Worm (Caenorhabditis elegans) whole organism, L2 larva: ENCODE measurements around the gene str-168.
A peak's percentile ranks its signal among the peaks of the same experiment; 100 is the strongest.

Experiments
- C34F6.9 ChIP-seq: fragments of 150-350 bp; optimal IDR thresholded peaks from 2 replicates; lab custom pipeline; 2014; ENCODE audit warnings: missing biosample characterization, missing genetic modification characterization
- F13H6.1 ChIP-seq: sonication (generic microtip); optimal IDR thresholded peaks from 2 replicates; lab custom pipeline; 2016; ENCODE audit warnings: missing genetic modification characterization, missing compliant biosample characterization
- Y55F3AM.14 ChIP-seq: fragments of 200-800 bp; sonication (Bioruptor generic); optimal IDR thresholded peaks from 2 replicates; lab custom pipeline; 2018; ENCODE audit warnings: mild to moderate bottlenecking, missing genetic modification characterization, missing compliant biosample characterization
- ZK546.5 ChIP-seq: sonication (generic microtip); optimal IDR thresholded peaks from 2 replicates; lab custom pipeline; 2017; ENCODE audit warnings: missing biosample characterization, missing genetic modification characterization
- alr-1 ChIP-seq: fragments of 150-350 bp; optimal IDR thresholded peaks from 2 replicates; lab custom pipeline; 2014; ENCODE audit warnings: missing biosample characterization, missing genetic modification characterization
- ama-1 ChIP-seq: fragments of 150-350 bp; optimal IDR thresholded peaks from 2 replicates; lab custom pipeline; 2018; ENCODE audit warnings: inconsistent platforms
- blmp-1 ChIP-seq: sonication (generic microtip); optimal IDR thresholded peaks from 2 replicates; lab custom pipeline; 2017; ENCODE audit warnings: missing genetic modification characterization, mild to moderate bottlenecking, missing compliant biosample characterization, antibody characterized with exemption, moderate library complexity; ENCODE audit not compliant: insufficient read depth
- ceh-16 ChIP-seq: fragments of 150-350 bp; optimal IDR thresholded peaks from 2 replicates; lab custom pipeline; 2014; ENCODE audit warnings: missing biosample characterization, missing genetic modification characterization
- ceh-82 ChIP-seq: fragments of 150-350 bp; optimal IDR thresholded peaks from 2 replicates; lab custom pipeline; 2014; ENCODE audit warnings: missing biosample characterization, missing genetic modification characterization
- crh-2 ChIP-seq: sonication (generic microtip); optimal IDR thresholded peaks from 2 replicates; lab custom pipeline; 2017; ENCODE audit warnings: missing biosample characterization, missing genetic modification characterization
- dmd-4 ChIP-seq: sonication (generic microtip); optimal IDR thresholded peaks from 2 replicates; lab custom pipeline; 2017; ENCODE audit warnings: missing biosample characterization, missing genetic modification characterization
- egl-27 ChIP-seq: sonication (generic microtip); optimal IDR thresholded peaks from 3 replicates; lab custom pipeline; 2017; ENCODE audit warnings: missing biosample characterization, missing genetic modification reagents, missing genetic modification characterization
- elt-1 ChIP-seq: fragments of 150-350 bp; optimal IDR thresholded peaks from 2 replicates; lab custom pipeline; 2014; ENCODE audit warnings: missing biosample characterization, missing genetic modification characterization
- elt-3 ChIP-seq: sonication (generic microtip); optimal IDR thresholded peaks from 2 replicates; lab custom pipeline; 2017; ENCODE audit warnings: missing biosample characterization, missing genetic modification characterization
- fos-1 ChIP-seq: fragments of 150-350 bp; optimal IDR thresholded peaks from 2 replicates; lab custom pipeline; 2014; ENCODE audit warnings: missing biosample characterization, missing genetic modification characterization
- lin-13 ChIP-seq: fragments of 150-350 bp; optimal IDR thresholded peaks from 2 replicates; lab custom pipeline; 2014; ENCODE audit warnings: missing biosample characterization, missing genetic modification reagents, missing genetic modification characterization
- mab-5 ChIP-seq: fragments of 150-350 bp; optimal IDR thresholded peaks from 2 replicates; lab custom pipeline; 2014; ENCODE audit warnings: missing biosample characterization, missing genetic modification characterization
- mbf-1 ChIP-seq: sonication (generic microtip); optimal IDR thresholded peaks from 2 replicates; lab custom pipeline; 2017; ENCODE audit warnings: missing biosample characterization, missing genetic modification characterization
- mdl-1 ChIP-seq, 2 experiments: fragments of 150-350 bp in 1 of 2; sonication (generic microtip) in 1 of 2; optimal IDR thresholded peaks; 2 replicates each; lab custom pipeline; 2017; ENCODE audit warnings: missing biosample characterization in 2 of 2, missing genetic modification characterization in 2 of 2
- nhr-10 ChIP-seq: sonication (generic microtip); optimal IDR thresholded peaks from 2 replicates; lab custom pipeline; 2017; ENCODE audit warnings: missing biosample characterization, missing genetic modification characterization
- nhr-11 ChIP-seq: fragments of 150-350 bp; optimal IDR thresholded peaks from 2 replicates; lab custom pipeline; 2014; ENCODE audit warnings: missing biosample characterization, missing genetic modification characterization
- nhr-12 ChIP-seq: fragments of 150-350 bp; optimal IDR thresholded peaks from 2 replicates; lab custom pipeline; 2014; ENCODE audit warnings: missing biosample characterization, missing genetic modification characterization
- nhr-129 ChIP-seq: fragments of 150-350 bp; optimal IDR thresholded peaks from 2 replicates; lab custom pipeline; 2014; ENCODE audit warnings: missing biosample characterization, missing genetic modification characterization
- nhr-237 ChIP-seq: fragments of 150-350 bp; optimal IDR thresholded peaks from 2 replicates; lab custom pipeline; 2014; ENCODE audit warnings: missing biosample characterization, missing genetic modification characterization
- nhr-25 ChIP-seq: fragments of 150-350 bp; sonication (generic microtip); optimal IDR thresholded peaks from 3 replicates; lab custom pipeline; 2014; ENCODE audit warnings: missing biosample characterization, missing genetic modification characterization
- nhr-6 ChIP-seq: fragments of 150-350 bp; optimal IDR thresholded peaks from 2 replicates; lab custom pipeline; 2014; ENCODE audit warnings: missing biosample characterization, missing genetic modification characterization
- nhr-77 ChIP-seq: fragments of 150-350 bp; optimal IDR thresholded peaks from 2 replicates; lab custom pipeline; 2014; ENCODE audit warnings: missing biosample characterization, missing genetic modification characterization
- sma-9 ChIP-seq, 2 experiments: fragments of 150-350 bp in 1 of 2; sonication (generic microtip) in 1 of 2; optimal IDR thresholded peaks; 2 replicates each; lab custom pipeline; 2014 to 2016; ENCODE audit warnings: missing genetic modification characterization in 2 of 2, mild to moderate bottlenecking in 1 of 2, missing biosample characterization in 1 of 2, missing compliant biosample characterization in 1 of 2, missing genetic modification reagents in 1 of 2, moderate library complexity in 1 of 2
- snpc-4 ChIP-seq: fragments of 150-350 bp; optimal IDR thresholded peaks from 2 replicates; lab custom pipeline; 2014; ENCODE audit warnings: missing biosample characterization, missing genetic modification characterization
- unc-55 ChIP-seq: fragments of 150-350 bp; sonication (generic microtip); optimal IDR thresholded peaks from 3 replicates; lab custom pipeline; 2014; ENCODE audit warnings: missing biosample characterization, missing genetic modification reagents, missing genetic modification characterization
- unc-62 ChIP-seq: fragments of 150-350 bp; optimal IDR thresholded peaks from 2 replicates; lab custom pipeline; 2014; ENCODE audit warnings: missing biosample characterization, missing genetic modification reagents, missing genetic modification characterization
- ztf-1 ChIP-seq: fragments of 200-800 bp; sonication (Bioruptor generic); conservative IDR thresholded peaks from 2 replicates; pipeline ENCODE4 v1.3.6; 2022; ENCODE audit warnings: missing genetic modification characterization, missing compliant biosample characterization
- ztf-11 ChIP-seq: sonication (generic microtip); optimal IDR thresholded peaks from 2 replicates; lab custom pipeline; 2017; ENCODE audit warnings: missing biosample characterization, missing genetic modification characterization
- ztf-4 ChIP-seq: fragments of 150-350 bp; optimal IDR thresholded peaks from 2 replicates; lab custom pipeline; 2014; ENCODE audit warnings: missing biosample characterization, missing genetic modification characterization

The str-168 gene

ce11 chrIV:4934103-4934502 lies 4.7 kb upstream of the str-168 start, which contains the start of gene str-153:
TSS of gene str-153 (plus strand) at chrIV:4934403.
- TF ChIP-seq ztf-1 (GFP tag; lab: Robert Waterston, UW) (no peak), nhr-6 (tag; lab: Kevin White, UChicago) (no peak), snpc-4 (tag; lab: Kevin White, UChicago) (no peak), nhr-237 (tag; lab: Kevin White, UChicago) (no peak), nhr-129 (no peak), nhr-12 (no peak), C34F6.9 (tag; lab: Kevin White, UChicago) (no peak), ztf-11 (tag; lab: Kevin White, UChicago) (no peak), nhr-10 (tag; lab: Kevin White, UChicago) (no peak), F13H6.1 (tag; lab: Kevin White, UChicago) (no peak), dmd-4 (tag; lab: Kevin White, UChicago) (no peak), ZK546.5 (no peak), nhr-77 (tag; lab: Kevin White, UChicago) (no peak), mdl-1 (tag; optimal IDR thresholded peaks at IDR 0.05; lab: Kevin White, UChicago) (no peak), elt-1 (tag; lab: Kevin White, UChicago) (no peak), ztf-4 (tag; lab: Kevin White, UChicago) (no peak), sma-9 (GFP tag; optimal IDR thresholded peaks at IDR 0.05; lab: Kevin White, UChicago) (no peak), sma-9 (tag; optimal IDR thresholded peaks at IDR 0.05; lab: Kevin White, UChicago) (no peak), blmp-1 (no peak), crh-2 (tag; lab: Kevin White, UChicago) (no peak), unc-62 (GFP tag; lab: Kevin White, UChicago) (no peak)

- TF ChIP-seq egl-27 (tag; lab: Kevin White, UChicago), result no peak
- no peak for TF ChIP-seq ceh-82 (tag; lab: Kevin White, UChicago)
- peak; percentile 69 for TF ChIP-seq fos-1 (tag; lab: Kevin White, UChicago)
These were observed 1.1 kb upstream of the str-168 start, which contains the start of gene fbxa-86 for ce11 chrIV:4937647-4938046. TSS of gene fbxa-86 (minus strand) at chrIV:4938013.

- TF ChIP-seq elt-1 (tag; lab: Kevin White, UChicago) (no peak), unc-55 (GFP tag; lab: Kevin White, UChicago) (no peak), mab-5 (no peak), nhr-12 (no peak), lin-13 (GFP tag; lab: Kevin White, UChicago) (no peak), mbf-1 (tag; lab: Kevin White, UChicago) (no peak), fos-1 (tag; lab: Kevin White, UChicago) (no peak), elt-3 (tag; lab: Kevin White, UChicago) (no peak), egl-27 (tag; lab: Kevin White, UChicago) (no peak), nhr-11 (tag; lab: Kevin White, UChicago) (no peak), ZK546.5 (no peak), nhr-237 (tag; lab: Kevin White, UChicago) (no peak)
- TF ChIP-seq, all 48 proteins: peak for 0
These were observed 2.9 kb downstream of the str-168 start, which contains the start of gene Y9C9A.5 for ce11 chrIV:4941681-4942080. TSS of gene Y9C9A.5 (plus strand) at chrIV:4941981.

- no peak for TF ChIP-seq ceh-16 (tag; lab: Kevin White, UChicago)
- TF ChIP-seq nhr-12, result no peak
These were observed 7.0 kb downstream of the str-168 start, which contains the start of gene str-169 for ce11 chrIV:4945771-4946170. TSS of gene str-169 (plus strand) at chrIV:4946071.

- TF ChIP-seq ama-1 (lab: Kevin White, UChicago), result no peak
- TF ChIP-seq nhr-25 (tag; lab: Kevin White, UChicago), result no peak
- TF ChIP-seq unc-55 (GFP tag; lab: Kevin White, UChicago), result no peak
- TF ChIP-seq Y55F3AM.14 (GFP tag; lab: Kevin White, UChicago), result no peak
- TF ChIP-seq ceh-82 (tag; lab: Kevin White, UChicago), result no peak
- TF ChIP-seq mdl-1 (tag; optimal IDR thresholded peaks at IDR 0.05; lab: Kevin White, UChicago), result no peak
- no peak for TF ChIP-seq blmp-1
- TF ChIP-seq elt-1 (tag; lab: Kevin White, UChicago), result no peak
- TF ChIP-seq dmd-4 (tag; lab: Kevin White, UChicago), result no peak
- no peak for TF ChIP-seq alr-1 (tag; lab: Kevin White, UChicago)
- TF ChIP-seq nhr-237 (tag; lab: Kevin White, UChicago), result no peak
- no peak for TF ChIP-seq lin-13 (GFP tag; lab: Kevin White, UChicago)
- TF ChIP-seq nhr-12, result no peak
- no peak for TF ChIP-seq elt-3 (tag; lab: Kevin White, UChicago)
These were observed 15.1 kb downstream of the str-168 start, which contains the start of gene str-163 for ce11 chrIV:4953887-4954286. TSS of gene str-163 (plus strand) at chrIV:4954187.
